Worm (Caenorhabditis elegans): ENCODE results near the gene srz-79.

DNA sequence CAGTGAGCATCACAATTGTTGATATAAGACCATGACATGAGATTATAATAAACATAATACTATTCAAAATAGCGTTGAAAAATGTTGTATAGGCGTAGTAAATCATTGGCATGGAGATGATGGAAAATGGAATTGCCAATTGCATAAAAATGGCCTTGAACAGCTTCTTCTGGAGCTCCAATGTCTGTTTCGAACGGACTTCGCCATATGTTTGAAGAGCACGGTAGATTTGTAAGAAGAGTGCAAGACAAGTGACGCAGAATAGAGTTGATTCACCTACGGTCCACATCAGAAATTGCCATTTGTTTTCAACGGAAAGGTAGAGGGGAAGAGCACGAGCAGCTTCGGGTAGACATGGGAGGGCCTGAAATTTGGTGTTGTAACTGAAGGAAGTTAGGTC lies 46.1 kb upstream of the srz-79 start:
- TF ChIP-seq R02D3.7 (tag; optimal IDR thresholded peaks at IDR 0.05): no peak
- TF ChIP-seq ceh-82 (tag; optimal IDR thresholded peaks at IDR 0.05): no peak
- TF ChIP-seq ZK546.5 (tag; optimal IDR thresholded peaks at IDR 0.05): no peak
- TF ChIP-seq nhr-21 (tag; optimal IDR thresholded peaks at IDR 0.05): no peak
- TF ChIP-seq lsy-2 (tag; optimal IDR thresholded peaks at IDR 0.05): no peak
- TF ChIP-seq mdl-1 (tag; optimal IDR thresholded peaks at IDR 0.05): no peak
- TF ChIP-seq ama-1 (optimal IDR thresholded peaks at IDR 0.05): no peak
- TF ChIP-seq ceh-16 (tag; optimal IDR thresholded peaks at IDR 0.05): no peak
